Worm (Caenorhabditis elegans) whole organism, mixed stage, embryonic: ENCODE data around the gene Y79H2A.12.

Experiments used
- M03D4.4 ChIP-seq: sonication (generic microtip); optimal IDR thresholded peaks from 2 replicates; lab custom pipeline; 2017; ENCODE audit warnings: mild to moderate bottlenecking, missing genetic modification characterization, missing compliant biosample characterization
- blmp-1 ChIP-seq: fragments of 150-350 bp; optimal IDR thresholded peaks from 2 replicates; lab custom pipeline; 2014; ENCODE audit warnings: missing biosample characterization, missing genetic modification characterization
- elt-3 ChIP-seq: fragments of 150-350 bp; optimal IDR thresholded peaks from 2 replicates; lab custom pipeline; 2014; ENCODE audit warnings: missing biosample characterization, missing genetic modification characterization
- flh-1 ChIP-seq: fragments of 200-800 bp; sonication (Bioruptor generic); optimal IDR thresholded peaks from 2 replicates; lab custom pipeline; 2018; ENCODE audit warnings: mild to moderate bottlenecking, missing genetic modification characterization, moderate library complexity, missing compliant biosample characterization
- lsy-2 ChIP-seq: fragments of 150-350 bp; optimal IDR thresholded peaks from 2 replicates; lab custom pipeline; 2014; ENCODE audit warnings: missing biosample characterization, missing genetic modification characterization
- mep-1 ChIP-seq: fragments of 150-350 bp; optimal IDR thresholded peaks from 2 replicates; lab custom pipeline; 2017; ENCODE audit warnings: missing biosample characterization, missing genetic modification reagents, missing genetic modification characterization, inconsistent platforms
- nhr-12 ChIP-seq: fragments of 150-350 bp; optimal IDR thresholded peaks from 2 replicates; lab custom pipeline; 2014; ENCODE audit warnings: missing biosample characterization, missing genetic modification characterization
- pha-4 ChIP-seq: fragments of 150-350 bp; optimal IDR thresholded peaks from 2 replicates; lab custom pipeline; 2018; ENCODE audit warnings: missing biosample characterization, missing genetic modification reagents, missing genetic modification characterization
- snpc-4 ChIP-seq: fragments of 150-350 bp; optimal IDR thresholded peaks from 2 replicates; lab custom pipeline; 2014; ENCODE audit warnings: missing biosample characterization, missing genetic modification characterization
- sptf-1 ChIP-seq: sonication (generic microtip); optimal IDR thresholded peaks from 2 replicates; lab custom pipeline; 2017; ENCODE audit warnings: mild to moderate bottlenecking, missing genetic modification characterization, moderate library complexity, missing compliant biosample characterization
- unc-39 ChIP-seq: fragments of 150-350 bp; optimal IDR thresholded peaks from 2 replicates; lab custom pipeline; 2014; ENCODE audit warnings: missing biosample characterization, missing genetic modification characterization
- ztf-11 ChIP-seq: fragments of 150-350 bp; optimal IDR thresholded peaks from 2 replicates; lab custom pipeline; 2014; ENCODE audit warnings: missing biosample characterization, missing genetic modification characterization

ce11 chrIII:11985066-11985465 is 43.6 kb downstream of the Y79H2A.12 start:
- TF ChIP-seq lsy-2 (no peak), snpc-4 (no peak), M03D4.4 (no peak), ztf-11 (tag; lab: Kevin White, UChicago) (no peak), elt-3 (tag; lab: Kevin White, UChicago) (no peak), flh-1 (GFP tag; lab: Kevin White, UChicago) (no peak), sptf-1 (tag; lab: Kevin White, UChicago) (no peak), pha-4 (tag; lab: Kevin White, UChicago) (no peak), unc-39 (tag; lab: Kevin White, UChicago) (no peak), nhr-12 (tag; lab: Kevin White, UChicago) (no peak), blmp-1 (tag; lab: Kevin White, UChicago) (no peak), mep-1 (no peak)
